Worm (Caenorhabditis elegans) whole organism, L3 larva: ENCODE data around the gene mstr-2.
A peak's percentile ranks its signal among the peaks of the same experiment; 100 is the strongest.

Experiments
- aly-2 ChIP-seq: fragments of 150-350 bp; optimal IDR thresholded peaks from 2 replicates; lab custom pipeline; 2014; ENCODE audit warnings: missing biosample characterization, missing genetic modification characterization
- ceh-82 ChIP-seq: fragments of 150-350 bp; optimal IDR thresholded peaks from 2 replicates; lab custom pipeline; 2014; ENCODE audit warnings: missing biosample characterization, missing genetic modification characterization
- elt-2 ChIP-seq: sonication (generic microtip); optimal IDR thresholded peaks from 2 replicates; lab custom pipeline; 2016; ENCODE audit warnings: missing genetic modification reagents, mild to moderate bottlenecking, missing genetic modification characterization, missing compliant biosample characterization
- fkh-10 ChIP-seq: sonication (generic microtip); optimal IDR thresholded peaks from 2 replicates; lab custom pipeline; 2017; ENCODE audit warnings: missing biosample characterization, missing genetic modification reagents, missing genetic modification characterization
- nhr-76 ChIP-seq: fragments of 150-350 bp; sonication (generic microtip); optimal IDR thresholded peaks from 5 replicates; lab custom pipeline; 2014; ENCODE audit warnings: missing biosample characterization, missing genetic modification characterization

- TF ChIP-seq ceh-82 (tag; lab: Kevin White, UChicago) (no peak), elt-2 (tag; lab: Kevin White, UChicago) (peak; percentile 91), aly-2 (tag; lab: Kevin White, UChicago) (no peak), nhr-76 (tag; lab: Kevin White, UChicago) (no peak), fkh-10 (GFP tag; lab: Kevin White, UChicago) (no peak)
Observed at ce11 chrIII:4496085-4496484, 27.2 kb downstream of the mstr-2 start.
